Fruit fly (Drosophila melanogaster): Measurements from ENCODE around the gene S-Lap2.

Gene S-Lap2

dm6 chr3L:8661793-8662669 lies 42.3 kb downstream of the S-Lap2 start:
- TF ChIP-seq sens (GFP tag) (peak; percentile 61), pnt (GFP tag; optimal IDR thresholded peaks at IDR 0.05) (no peak)

dm6 chr3L:8666098-8666497 lies 46.4 kb downstream of the S-Lap2 start:
- TF ChIP-seq CkIIα-i1 (GFP tag; IDR thresholded peaks at IDR 0.05) = no peak
- TF ChIP-seq Ets65A (GFP tag) = peak; percentile 4
- TF ChIP-seq cad (GFP tag; optimal IDR thresholded peaks at IDR 0.05) = peak; percentile 25
- peak in 1 of 2 experiments; percentile 87 for TF ChIP-seq tll (GFP tag; optimal IDR thresholded peaks at IDR 0.05)
- TF ChIP-seq zen (tag; optimal IDR thresholded peaks at IDR 0.05) = peak; percentile 72
- TF ChIP-seq CG15479 (GFP tag; optimal IDR thresholded peaks at IDR 0.05) = peak; percentile 27
- no peak for TF ChIP-seq CG11456 (GFP tag; IDR thresholded peaks at IDR 0.05)

DNA sequence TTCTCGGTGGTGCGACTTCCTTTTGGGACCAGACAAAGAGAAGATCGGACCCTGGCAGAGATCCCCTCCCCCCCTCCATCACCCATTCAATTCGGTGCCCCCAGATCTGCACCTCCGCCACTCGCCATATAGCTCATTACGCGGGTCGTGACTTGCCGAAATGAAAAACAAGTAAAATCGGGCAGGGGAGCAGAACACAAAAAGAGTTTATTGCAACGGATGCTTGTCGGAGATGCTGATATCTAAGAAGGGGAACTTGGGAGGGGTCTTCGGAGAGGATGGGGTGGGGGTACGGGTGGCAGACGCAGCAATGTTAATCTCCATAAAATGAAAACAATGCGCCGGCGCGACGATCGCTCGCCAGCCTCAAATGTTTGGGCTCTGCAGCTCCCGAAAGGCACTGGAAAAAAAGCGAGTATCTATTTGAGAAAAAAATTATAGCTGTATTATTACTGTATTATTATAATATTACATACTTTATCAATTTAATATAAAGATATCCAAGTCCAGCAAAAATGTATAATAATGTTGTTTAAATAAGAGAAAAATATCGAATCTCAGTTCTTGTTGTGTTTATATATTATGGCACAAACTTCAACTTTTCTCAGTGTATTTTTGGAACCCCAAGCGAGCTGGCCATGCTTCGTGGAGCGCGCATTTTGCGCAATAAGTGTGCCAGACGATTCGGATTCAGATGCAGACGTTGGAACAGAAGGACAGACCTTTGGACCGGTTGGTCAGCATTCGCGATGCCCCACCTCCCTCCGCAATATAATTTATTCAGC lies 48.3 kb downstream of the S-Lap2 start:
- TF ChIP-seq CG11504 (tag; optimal IDR thresholded peaks at IDR 0.05) (peak; percentile 66), gcm (GFP tag; optimal IDR thresholded peaks at IDR 0.05) (peak; percentile 29), ap (GFP tag; IDR thresholded peaks at IDR 0.05) (0 out of 2 replicates have a peak, but pooled peaks have one; percentile 6), chinmo (GFP tag; IDR thresholded peaks at IDR 0.05; ENCODE audit: partially characterized antibody) (0 out of 4 replicates have a peak, but pooled peaks have one; percentile 24), CG3726 (GFP tag; IDR thresholded peaks at IDR 0.05) (no peak), CG8944 (GFP tag; optimal IDR thresholded peaks at IDR 0.05) (no peak), al (GFP tag; IDR thresholded peaks at IDR 0.05) (no peak), CG15696 (tag; optimal IDR thresholded peaks at IDR 0.05) (peak; percentile 38), vnd (GFP tag; IDR thresholded peaks at IDR 0.05; ENCODE audit: partially characterized antibody) (no peak), Sox100B (GFP tag; optimal IDR thresholded peaks at IDR 0.05) (peak; percentile 43), stc (GFP tag; IDR thresholded peaks at IDR 0.05) (peak; percentile 41; the same call in 1 of the 2 replicates), ken (GFP tag; IDR thresholded peaks at IDR 0.05) (no peak), Hr51 (GFP tag; optimal IDR thresholded peaks at IDR 0.05) (peak in 1 of 2 experiments; percentile 46), CG3407 (GFP tag; optimal IDR thresholded peaks at IDR 0.05) (peak; percentile 13), Hmx (GFP tag; optimal IDR thresholded peaks at IDR 0.05) (no peak), dmrt99B (tag; optimal IDR thresholded peaks at IDR 0.05) (peak; percentile 61), CG4820 (GFP tag; optimal IDR thresholded peaks at IDR 0.05) (peak; percentile 24), CG42726 (GFP tag; IDR thresholded peaks at IDR 0.05; ENCODE audit: partially characterized antibody) (no peak), lola (GFP tag; optimal IDR thresholded peaks at IDR 0.05) (peak in 1 of 3 experiments; percentile 63), CoRest (tag; optimal IDR thresholded peaks at IDR 0.05) (peak; percentile 48), bcd (GFP tag; optimal IDR thresholded peaks at IDR 0.05) (peak; percentile 16), nmo (GFP tag; optimal IDR thresholded peaks at IDR 0.05) (peak; percentile 52), caup (GFP tag; optimal IDR thresholded peaks at IDR 0.05; ENCODE audit: severe bottlenecking) (no peak), sr (GFP tag; IDR thresholded peaks at IDR 0.05) (no peak), pzg (GFP tag; optimal IDR thresholded peaks at IDR 0.05) (no peak), Vsx1 (GFP tag; optimal IDR thresholded peaks at IDR 0.05) (no peak), CG11723 (GFP tag; optimal IDR thresholded peaks at IDR 0.05) (peak; percentile 11), CG8388 (GFP tag; optimal IDR thresholded peaks at IDR 0.05) (peak; percentile 40), CG13775 (GFP tag; optimal IDR thresholded peaks at IDR 0.05) (peak; percentile 8), pan (optimal IDR thresholded peaks at IDR 0.05) (no peak), pan (GFP tag; optimal IDR thresholded peaks at IDR 0.05 in 1 of 2, IDR thresholded peaks at IDR 0.05 in 1 of 2) (peak in 1 of 2 experiments; percentile 37), chm (GFP tag; IDR thresholded peaks at IDR 0.05) (no peak), CG2120 (GFP tag; optimal IDR thresholded peaks at IDR 0.05) (no peak), CG8478 (optimal IDR thresholded peaks at IDR 0.05) (no peak)
